Worm (Caenorhabditis elegans) whole organism, young adult: ENCODE data around the gene C46E10.1.

ENCODE experiments used
- C06A6.2 ChIP-seq: fragments of 200-800 bp; sonication (Bioruptor generic); conservative IDR thresholded peaks from 2 replicates; pipeline ENCODE4 v1.3.6; 2022; ENCODE audit warnings: missing genetic modification characterization, missing compliant biosample characterization
- F22D6.2 ChIP-seq: sonication (generic microtip); optimal IDR thresholded peaks from 2 replicates; lab custom pipeline; 2016; ENCODE audit warnings: mild to moderate bottlenecking, missing genetic modification characterization, missing compliant biosample characterization
- F39B2.1 ChIP-seq: fragments of 200-800 bp; sonication (Bioruptor generic); IDR thresholded peaks from 2 replicates; pipeline ENCODE4 v1.3.6; 2022; ENCODE audit warnings: missing genetic modification reagents, missing genetic modification characterization, missing compliant biosample characterization
- F49E8.2 ChIP-seq: sonication (generic microtip); optimal IDR thresholded peaks from 3 replicates; lab custom pipeline; 2017; ENCODE audit warnings: missing genetic modification characterization, mild to moderate bottlenecking, missing compliant biosample characterization, antibody characterized with exemption, moderate library complexity; ENCODE audit not compliant: insufficient read depth
- K12H6.12 ChIP-seq: fragments of 200-800 bp; sonication (Bioruptor generic); optimal IDR thresholded peaks from 2 replicates; lab custom pipeline; 2018; ENCODE audit warnings: mild to moderate bottlenecking, missing genetic modification characterization, missing compliant biosample characterization
- T26A5.8 ChIP-seq: sonication (generic microtip); optimal IDR thresholded peaks from 2 replicates; lab custom pipeline; 2016; ENCODE audit warnings: missing genetic modification characterization, missing compliant biosample characterization
- Y53F4B.3 ChIP-seq: fragments of 200-800 bp; sonication (Bioruptor generic); IDR thresholded peaks from 2 replicates; pipeline ENCODE4 v1.3.6; 2022; ENCODE audit warnings: missing genetic modification reagents, missing genetic modification characterization, missing compliant biosample characterization
- Y79H2A.3 ChIP-seq: fragments of 200-800 bp; sonication (Bioruptor generic); conservative IDR thresholded peaks from 2 replicates; pipeline ENCODE4 v1.3.6; 2022; ENCODE audit warnings: missing genetic modification reagents, missing genetic modification characterization, missing compliant biosample characterization
- ZK185.1 ChIP-seq: sonication (generic microtip); optimal IDR thresholded peaks from 2 replicates; lab custom pipeline; 2016; ENCODE audit warnings: mild to moderate bottlenecking, missing genetic modification characterization, missing compliant biosample characterization; ENCODE audit not compliant: poor library complexity, severe bottlenecking
- cebp-2 ChIP-seq: fragments of 200-800 bp; sonication (Bioruptor generic); IDR thresholded peaks from 2 replicates; pipeline ENCODE4 v1.3.6; 2022; ENCODE audit warnings: missing genetic modification characterization, missing compliant biosample characterization
- ceh-27 ChIP-seq: fragments of 200-800 bp; sonication (Bioruptor generic); optimal IDR thresholded peaks from 2 replicates; lab custom pipeline; 2018; ENCODE audit warnings: mild to moderate bottlenecking, missing genetic modification characterization, moderate library complexity, missing compliant biosample characterization
- die-1 ChIP-seq: sonication (generic microtip); optimal IDR thresholded peaks from 2 replicates; lab custom pipeline; 2016; ENCODE audit warnings: missing genotype, mild to moderate bottlenecking, missing genetic modification characterization, missing compliant biosample characterization
- dpl-1 ChIP-seq: fragments of 150-350 bp; optimal IDR thresholded peaks from 2 replicates; lab custom pipeline; 2014; ENCODE audit warnings: missing biosample characterization, missing genetic modification reagents, missing genetic modification characterization
- efl-1 ChIP-seq: fragments of 150-350 bp; optimal IDR thresholded peaks from 2 replicates; lab custom pipeline; 2014; ENCODE audit warnings: missing biosample characterization, missing genetic modification reagents, missing genetic modification characterization
- fkh-3 ChIP-seq: sonication (generic microtip); optimal IDR thresholded peaks from 2 replicates; lab custom pipeline; 2016; ENCODE audit warnings: mild to moderate bottlenecking, missing genetic modification characterization, missing compliant biosample characterization
- him-1 ChIP-seq: sonication (generic microtip); optimal IDR thresholded peaks from 2 replicates; lab custom pipeline; 2016; ENCODE audit warnings: missing genotype, missing genetic modification reagents, missing genetic modification characterization, missing compliant biosample characterization
- hmg-1.2 ChIP-seq: fragments of 200-800 bp; sonication (Bioruptor generic); IDR thresholded peaks from 2 replicates; pipeline ENCODE4 v1.3.6; 2022; ENCODE audit warnings: missing genetic modification reagents, missing genetic modification characterization, missing compliant biosample characterization
- hmg-20 ChIP-seq: fragments of 200-800 bp; sonication (Bioruptor generic); IDR thresholded peaks from 2 replicates; pipeline ENCODE4 v1.3.6; 2022; ENCODE audit warnings: missing genetic modification reagents, missing genetic modification characterization, missing compliant biosample characterization
- madf-6 ChIP-seq: fragments of 200-800 bp; sonication (Bioruptor generic); IDR thresholded peaks from 2 replicates; pipeline ENCODE4 v1.3.6; 2022; ENCODE audit warnings: missing genetic modification reagents, missing genetic modification characterization, missing compliant biosample characterization
- madf-8 ChIP-seq: fragments of 200-800 bp; sonication (Bioruptor generic); conservative IDR thresholded peaks from 2 replicates; pipeline ENCODE4 v1.3.6; 2022; ENCODE audit warnings: missing genetic modification reagents, missing genetic modification characterization, missing compliant biosample characterization
- nfya-1 ChIP-seq: sonication (generic microtip); optimal IDR thresholded peaks from 2 replicates; lab custom pipeline; 2017; ENCODE audit warnings: antibody characterized with exemption, missing compliant biosample characterization, missing genetic modification characterization, borderline replicate concordance; ENCODE audit not compliant: insufficient read depth
- nfya-2 ChIP-seq: fragments of 200-800 bp; sonication (Bioruptor generic); IDR thresholded peaks from 2 replicates; pipeline ENCODE4 v1.3.6; 2022; ENCODE audit warnings: missing genetic modification reagents, missing genetic modification characterization, missing compliant biosample characterization
- nfyb-1 ChIP-seq: fragments of 200-800 bp; sonication (Bioruptor generic); IDR thresholded peaks from 2 replicates; pipeline ENCODE4 v1.3.6; 2022; ENCODE audit warnings: missing genetic modification reagents, missing genetic modification characterization, missing compliant biosample characterization
- nhr-120 ChIP-seq: fragments of 200-800 bp; sonication (Bioruptor generic); IDR thresholded peaks from 2 replicates; pipeline ENCODE4 v1.3.6; 2022; ENCODE audit warnings: missing genetic modification characterization, missing compliant biosample characterization
- nhr-80 ChIP-seq: sonication (generic microtip); optimal IDR thresholded peaks from 2 replicates; lab custom pipeline; 2016; ENCODE audit warnings: missing genetic modification characterization, missing compliant biosample characterization
- pbrm-1 ChIP-seq: fragments of 200-800 bp; sonication (Bioruptor generic); IDR thresholded peaks from 2 replicates; pipeline ENCODE4 v1.3.6; 2022; ENCODE audit warnings: missing genetic modification reagents, missing genetic modification characterization, missing compliant biosample characterization
- rcor-1 ChIP-seq: fragments of 200-800 bp; sonication (Bioruptor generic); IDR thresholded peaks from 2 replicates; pipeline ENCODE4 v1.3.6; 2022; ENCODE audit warnings: missing genetic modification reagents, missing genetic modification characterization, missing compliant biosample characterization
- snpc-1.3 ChIP-seq: sonication (generic microtip); optimal IDR thresholded peaks from 2 replicates; lab custom pipeline; 2017; ENCODE audit warnings: missing genetic modification characterization, mild to moderate bottlenecking, missing compliant biosample characterization, antibody characterized with exemption, moderate library complexity, missing genotype, missing genetic modification reagents; ENCODE audit not compliant: insufficient read depth
- sptf-2 ChIP-seq: fragments of 200-800 bp; sonication (Bioruptor generic); optimal IDR thresholded peaks from 2 replicates; lab custom pipeline; 2018; ENCODE audit warnings: mild to moderate bottlenecking, missing genetic modification characterization, missing compliant biosample characterization
- ztf-18 ChIP-seq: sonication (generic microtip); optimal IDR thresholded peaks from 2 replicates; lab custom pipeline; 2016; ENCODE audit warnings: missing genotype, mild to moderate bottlenecking, missing genetic modification characterization, missing compliant biosample characterization
- ztf-22 ChIP-seq: fragments of 200-800 bp; sonication (Bioruptor generic); optimal IDR thresholded peaks from 2 replicates; lab custom pipeline; 2018; ENCODE audit warnings: mild to moderate bottlenecking, missing genetic modification characterization, moderate library complexity, missing compliant biosample characterization
- ztf-6 ChIP-seq: fragments of 200-800 bp; sonication (Bioruptor generic); IDR thresholded peaks from 2 replicates; pipeline ENCODE4 v1.3.6; 2022; ENCODE audit warnings: missing genetic modification reagents, missing genetic modification characterization, missing compliant biosample characterization

The C46E10.1 gene

DNA sequence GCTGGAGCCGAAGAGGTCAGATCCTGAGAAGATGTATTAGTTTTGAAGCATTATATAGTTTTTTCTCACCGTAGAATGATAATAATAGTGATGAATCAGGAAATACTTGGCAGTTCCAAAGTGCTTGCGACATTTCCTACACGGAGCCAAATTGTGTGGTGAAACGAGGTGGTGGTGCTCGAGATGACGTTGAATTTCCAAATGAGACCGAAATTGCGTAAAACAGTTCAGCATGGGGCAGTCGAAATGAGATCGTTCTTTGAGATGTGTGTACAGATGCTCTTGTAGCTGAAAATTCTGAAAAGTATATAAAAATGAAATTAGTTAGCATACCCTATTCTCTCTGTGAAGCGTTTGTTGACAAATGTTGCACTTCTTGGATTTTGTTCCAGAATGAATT, 4.0 kb downstream of the C46E10.1 start, which contains the start of gene C46E10.8:
TSS of gene C46E10.8 (minus strand) at position 101 of the 400 bp plus-strand sequence.
- TF ChIP-seq pbrm-1 = no peak
- TF ChIP-seq hmg-20 (GFP tag; lab: Robert Waterston, UW) = no peak
- TF ChIP-seq cebp-2 (GFP tag; lab: Robert Waterston, UW) = no peak
- TF ChIP-seq die-1 (tag; lab: Kevin White, UChicago) = no peak

DNA sequence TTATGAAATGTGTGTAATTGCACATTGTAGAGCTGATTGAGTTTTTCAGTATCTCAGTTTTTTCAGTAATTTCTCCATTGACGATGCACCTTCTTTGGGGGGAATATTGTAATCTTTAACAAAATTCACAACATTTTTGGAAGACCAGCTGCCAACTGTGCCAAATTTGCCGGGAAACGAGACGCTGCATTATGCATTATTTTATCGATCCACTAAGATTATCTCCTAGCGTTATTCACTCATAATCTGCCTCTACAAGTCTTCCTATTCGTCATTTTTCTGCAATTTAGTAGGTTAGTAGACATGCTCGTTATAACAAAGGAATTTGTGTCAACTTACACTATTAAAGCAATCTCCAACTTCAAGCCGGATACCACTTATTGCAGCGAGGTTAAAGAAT, 7.7 kb downstream of the C46E10.1 start, which contains the start of the genes sdz-12 and bath-31:
TSS of gene sdz-12 (minus strand) at position 101 of the 400 bp plus-strand sequence.
TSS of gene bath-31 (plus strand) at position 251 of the 400 bp plus-strand sequence.
- TF ChIP-seq ztf-18 (tag; lab: Kevin White, UChicago) (no peak), ztf-6 (no peak), rcor-1 (no peak), nfya-1 (tag; lab: Kevin White, UChicago) (no peak), F39B2.1 (GFP tag; lab: Robert Waterston, UW) (no peak), nfya-2 (no peak), nhr-80 (tag; lab: Kevin White, UChicago) (no peak), nhr-120 (GFP tag; lab: Robert Waterston, UW) (no peak), F22D6.2 (tag; lab: Kevin White, UChicago) (no peak), ceh-27 (no peak), snpc-1.3 (no peak)

DNA sequence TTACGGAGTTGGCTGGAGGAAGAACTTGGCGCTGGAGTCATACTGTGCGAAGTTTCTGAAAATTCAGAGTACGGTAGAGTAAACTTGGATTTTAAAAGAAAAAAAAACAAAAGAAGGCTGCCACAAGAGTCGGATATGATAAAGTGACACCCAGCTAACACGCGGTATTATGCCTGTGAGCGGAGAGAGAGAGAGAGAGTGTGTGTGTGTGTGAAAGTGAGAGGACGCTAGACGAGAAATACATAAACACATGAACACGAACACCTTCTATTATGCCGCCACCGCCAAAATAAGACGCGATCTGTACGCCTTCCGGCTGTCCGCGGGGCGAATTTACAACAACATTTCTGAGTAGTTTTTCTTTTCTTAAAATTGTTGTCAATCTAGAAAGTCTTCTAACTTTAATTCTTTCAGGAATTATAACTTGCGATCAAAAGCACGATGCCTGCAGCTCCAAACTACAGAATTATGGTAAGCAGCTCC, 12.9 kb downstream of the C46E10.1 start, which contains the start of gene F12E12.6:
TSS of gene F12E12.6 (minus strand) at position 51 of the 483 bp plus-strand sequence.
- TF ChIP-seq madf-6 (peak; percentile 58), dpl-1 (GFP tag; lab: Kevin White, UChicago) (peak; percentile 7), Y79H2A.3 (no peak), K12H6.12 (tag; lab: Kevin White, UChicago) (no peak), efl-1 (GFP tag; lab: Kevin White, UChicago) (peak; percentile 57), T26A5.8 (tag; lab: Kevin White, UChicago) (no peak), hmg-1.2 (GFP tag; lab: Robert Waterston, UW) (peak; percentile 33; the same call in 1 of the 2 replicates), madf-8 (GFP tag; lab: Robert Waterston, UW) (peak; percentile 27; the same call in 1 of the 2 replicates)

- TF ChIP-seq him-1 (tag; lab: Kevin White, UChicago) (no peak), sptf-2 (GFP tag; lab: Kevin White, UChicago) (no peak), F49E8.2 (tag; lab: Kevin White, UChicago) (no peak), ztf-22 (GFP tag; lab: Kevin White, UChicago) (no peak), ZK185.1 (no peak), C06A6.2 (no peak), nhr-80 (tag; lab: Kevin White, UChicago) (no peak), nfyb-1 (GFP tag; lab: Robert Waterston, UW) (no peak), Y53F4B.3 (GFP tag; lab: Robert Waterston, UW) (no peak), fkh-3 (tag; lab: Kevin White, UChicago) (no peak), ztf-18 (tag; lab: Kevin White, UChicago) (no peak), K12H6.12 (tag; lab: Kevin White, UChicago) (no peak)
- TF ChIP-seq, all 124 proteins: peak for 0
Measured at ce11 chrII:3739647-3740046, 15.6 kb downstream of the C46E10.1 start, which contains the start of gene F12E12.2. Gene F12E12.2 (plus strand): TSS chrII:3739947.
